Comparison of ENCODE assay signal across 1 fruit fly cellular context in the genomic region with DNA sequence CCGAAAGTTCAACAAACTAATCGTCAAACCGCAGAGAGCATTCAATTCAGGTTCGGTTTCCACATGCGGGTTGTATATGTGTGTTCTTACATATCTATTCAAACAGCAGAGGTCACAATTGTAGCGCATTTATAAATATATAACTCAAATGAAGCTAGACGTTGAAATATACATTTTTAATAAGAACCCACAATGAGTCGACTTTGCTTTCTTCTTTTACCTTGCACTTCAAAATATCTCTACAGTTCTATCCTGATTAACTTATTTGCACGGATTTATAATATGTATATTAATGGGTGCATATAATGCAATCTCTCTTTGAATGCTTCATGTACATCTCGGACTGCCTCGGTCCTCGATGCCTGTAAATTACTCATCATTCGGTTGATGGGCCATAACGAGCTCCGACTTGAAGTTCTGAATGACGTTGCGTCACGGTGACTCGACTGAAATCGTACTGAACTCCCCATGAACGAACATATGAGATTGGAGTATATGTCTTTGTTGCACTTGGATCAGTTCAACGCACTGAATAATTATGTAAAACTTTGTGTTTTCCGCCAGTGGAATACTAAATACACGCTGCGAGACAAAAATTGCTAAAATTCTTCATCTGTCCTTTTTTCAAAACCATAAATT.
TF ChIP-seq lines count a peak whose summit lies in the region.

No protein-coding gene starts in this region.

TF ChIP-seq in whole organism, embryonic, 481 proteins besides CTCF, POLR2A, EP300 and RAD21 (continued from another document and continues in another):
- TF ChIP-seq Adf1 (GFP tag; IDR thresholded peaks at IDR 0.05; lab: Robert Waterston, UW) (no peak), CG15269 (tag; optimal IDR thresholded peaks at IDR 0.05; lab: Kevin White, UChicago) (peak; percentile 30), Vsx1 (GFP tag; optimal IDR thresholded peaks at IDR 0.05; lab: Kevin White, UChicago) (no peak), Xbp1 (GFP tag; optimal IDR thresholded peaks at IDR 0.05; lab: Kevin White, UChicago) (peak; percentile 12), ab (GFP tag; optimal IDR thresholded peaks at IDR 0.05; lab: Kevin White, UChicago) (no peak), Jarid2 (GFP tag; optimal IDR thresholded peaks at IDR 0.05; lab: Kevin White, UChicago) (peak; percentile 20), org-1 (GFP tag; optimal IDR thresholded peaks at IDR 0.05; lab: Kevin White, UChicago) (peak; percentile 22), CG10267 (tag; optimal IDR thresholded peaks at IDR 0.05; lab: Kevin White, UChicago) (peak; percentile 27), CG16813 (GFP tag; IDR thresholded peaks at IDR 0.05; lab: Robert Waterston, UW; ENCODE audit: partially characterized antibody) (no peak), dmrt99B (tag; optimal IDR thresholded peaks at IDR 0.05; lab: Kevin White, UChicago) (peak; percentile 53), CG33557 (GFP tag; optimal IDR thresholded peaks at IDR 0.05; lab: Kevin White, UChicago) (no peak), prd (optimal IDR thresholded peaks at IDR 0.05; lab: Kevin White, UChicago) (no peak), prd (GFP tag; IDR thresholded peaks at IDR 0.05; lab: Robert Waterston, UW) (no peak), CG11696 (GFP tag; IDR thresholded peaks at IDR 0.05; lab: Robert Waterston, UW) (peak; percentile 88), CG18262 (tag; optimal IDR thresholded peaks at IDR 0.05; lab: Kevin White, UChicago) (peak; percentile 75), CG17612 (GFP tag; IDR thresholded peaks at IDR 0.05; lab: Robert Waterston, UW) (no peak), Blimp-1 (GFP tag; optimal IDR thresholded peaks at IDR 0.05; lab: Kevin White, UChicago) (peak; percentile 62), Eip74EF (GFP tag; optimal IDR thresholded peaks at IDR 0.05; lab: Kevin White, UChicago) (peak in 1 of 2 experiments; percentile 17), CG17802 (tag; optimal IDR thresholded peaks at IDR 0.05; lab: Kevin White, UChicago) (peak; percentile 5), h (optimal IDR thresholded peaks at IDR 0.05; lab: Kevin White, UChicago) (no peak), exex (tag; optimal IDR thresholded peaks at IDR 0.05; lab: Kevin White, UChicago) (no peak), Dip2 (GFP tag; IDR thresholded peaks at IDR 0.05; lab: Robert Waterston, UW) (no peak), Antp (GFP tag; optimal IDR thresholded peaks at IDR 0.05; lab: Kevin White, UChicago) (no peak), Abd-B (GFP tag; optimal IDR thresholded peaks at IDR 0.05; lab: Kevin White, UChicago) (peak; percentile 13), CG1603 (tag; optimal IDR thresholded peaks at IDR 0.05; lab: Kevin White, UChicago) (peak; percentile 11), CG6175 (GFP tag; IDR thresholded peaks at IDR 0.05; lab: Robert Waterston, UW) (no peak), Neu2 (GFP tag; optimal IDR thresholded peaks at IDR 0.05; lab: Kevin White, UChicago; ENCODE audit: borderline replicate concordance) (no peak), CG4424 (GFP tag; optimal IDR thresholded peaks at IDR 0.05; lab: Kevin White, UChicago) (peak; percentile 53), Hr51 (GFP tag; optimal IDR thresholded peaks at IDR 0.05; lab: Kevin White, UChicago) (peak in 1 of 2 experiments; percentile 14), Nf-YB (GFP tag; optimal IDR thresholded peaks at IDR 0.05; lab: Kevin White, UChicago) (peak; percentile 30), dmrt11E (tag; optimal IDR thresholded peaks at IDR 0.05; lab: Kevin White, UChicago) (peak; percentile 43), CG12071 (GFP tag; optimal IDR thresholded peaks at IDR 0.05; lab: Kevin White, UChicago) (no peak), CG9215 (GFP tag; IDR thresholded peaks at IDR 0.05; lab: Robert Waterston, UW) (no peak), Rfx (GFP tag; IDR thresholded peaks at IDR 0.05; lab: Robert Waterston, UW) (no peak), cg (GFP tag; optimal IDR thresholded peaks at IDR 0.05; lab: Kevin White, UChicago) (peak; percentile 21), crc (GFP tag; optimal IDR thresholded peaks at IDR 0.05; lab: Kevin White, UChicago) (peak; percentile 21), ranshi (GFP tag; IDR thresholded peaks at IDR 0.05; lab: Robert Waterston, UW) (no peak), CG18599 (GFP tag; optimal IDR thresholded peaks at IDR 0.05; lab: Kevin White, UChicago) (peak; percentile 10), slp2 (GFP tag; optimal IDR thresholded peaks at IDR 0.05; lab: Kevin White, UChicago) (no peak), tup (GFP tag; optimal IDR thresholded peaks at IDR 0.05; lab: Kevin White, UChicago) (no peak), CG6813 (GFP tag; optimal IDR thresholded peaks at IDR 0.05; lab: Kevin White, UChicago) (peak; percentile 48), disco-r (GFP tag; optimal IDR thresholded peaks at IDR 0.05; lab: Kevin White, UChicago) (no peak), CG17385 (GFP tag; optimal IDR thresholded peaks at IDR 0.05; lab: Kevin White, UChicago) (peak; percentile 25), CG30403 (GFP tag; optimal IDR thresholded peaks at IDR 0.05; lab: Kevin White, UChicago) (peak; percentile 35), shn (GFP tag; optimal IDR thresholded peaks at IDR 0.05; lab: Kevin White, UChicago) (no peak), CG5953 (GFP tag; IDR thresholded peaks at IDR 0.05; lab: Robert Waterston, UW) (no peak), CG2678 (tag; optimal IDR thresholded peaks at IDR 0.05; lab: Kevin White, UChicago) (peak; percentile 45), Ssrp (tag; optimal IDR thresholded peaks at IDR 0.05; lab: Kevin White, UChicago) (peak; percentile 13), unpg (GFP tag; optimal IDR thresholded peaks at IDR 0.05; lab: Kevin White, UChicago) (peak; percentile 52), CG16779 (GFP tag; IDR thresholded peaks at IDR 0.05; lab: Robert Waterston, UW) (no peak), gcm (GFP tag; optimal IDR thresholded peaks at IDR 0.05; lab: Kevin White, UChicago) (peak; percentile 86), Drgx (GFP tag; IDR thresholded peaks at IDR 0.05; lab: Robert Waterston, UW) (peak; percentile 31; the same call in 1 of the 2 replicates), CG7987 (GFP tag; optimal IDR thresholded peaks at IDR 0.05; lab: Kevin White, UChicago) (no peak), Oaz (GFP tag; IDR thresholded peaks at IDR 0.05; lab: Robert Waterston, UW) (no peak), al (GFP tag; IDR thresholded peaks at IDR 0.05; lab: Robert Waterston, UW) (no peak), Asciz (GFP tag; optimal IDR thresholded peaks at IDR 0.05; lab: Kevin White, UChicago) (peak; percentile 40), sisA (GFP tag; IDR thresholded peaks at IDR 0.05; lab: Robert Waterston, UW) (0 out of 2 replicates have a peak, but pooled peaks have one; percentile 25), CG17829 (tag; optimal IDR thresholded peaks at IDR 0.05; lab: Kevin White, UChicago) (peak; percentile 43), CkIIα-i1 (GFP tag; IDR thresholded peaks at IDR 0.05; lab: Robert Waterston, UW) (no peak), Oli (tag; optimal IDR thresholded peaks at IDR 0.05; lab: Kevin White, UChicago) (peak; percentile 42), row (GFP tag; IDR thresholded peaks at IDR 0.05; lab: Robert Waterston, UW) (peak; percentile 42; the same call in 1 of the 3 replicates), ssp (GFP tag; IDR thresholded peaks at IDR 0.05; lab: Robert Waterston, UW) (no peak), CG17328 (GFP tag; IDR thresholded peaks at IDR 0.05; lab: Robert Waterston, UW) (peak; percentile 34; the same call in 1 of the 2 replicates), CG10209 (GFP tag; optimal IDR thresholded peaks at IDR 0.05; lab: Kevin White, UChicago) (peak; percentile 13), CG17361 (GFP tag; IDR thresholded peaks at IDR 0.05; lab: Robert Waterston, UW) (0 out of 3 replicates have a peak, but pooled peaks have one; percentile 39), eve (GFP tag; optimal IDR thresholded peaks at IDR 0.05; lab: Kevin White, UChicago) (no peak), dpn (GFP tag; optimal IDR thresholded peaks at IDR 0.05; lab: Kevin White, UChicago) (peak in 1 of 2 experiments; percentile 12), ATbp (GFP tag; optimal IDR thresholded peaks at IDR 0.05; lab: Kevin White, UChicago) (peak; percentile 46), lola (GFP tag; optimal IDR thresholded peaks at IDR 0.05; lab: Kevin White, UChicago) (peak in 1 of 3 experiments; percentile 56), sens (GFP tag; lab: Kevin White, UChicago) (peak; percentile 91), CG2129 (GFP tag; IDR thresholded peaks at IDR 0.05; lab: Robert Waterston, UW; ENCODE audit: partially characterized antibody) (no peak), fd64A (GFP tag; optimal IDR thresholded peaks at IDR 0.05; lab: Kevin White, UChicago) (no peak), Hr39 (optimal IDR thresholded peaks at IDR 0.05; lab: Kevin White, UChicago) (no peak), MBD-R2 (GFP tag; IDR thresholded peaks at IDR 0.05; lab: Robert Waterston, UW) (no peak), CG2199 (GFP tag; IDR thresholded peaks at IDR 0.05; lab: Robert Waterston, UW) (peak; percentile 6; the same call in 1 of the 3 replicates), Bteb2 (GFP tag; optimal IDR thresholded peaks at IDR 0.05; lab: Kevin White, UChicago) (no peak), pum (GFP tag; optimal IDR thresholded peaks at IDR 0.05; lab: Kevin White, UChicago) (no peak), CG9797 (GFP tag; optimal IDR thresholded peaks at IDR 0.05; lab: Kevin White, UChicago) (no peak), CG32532 (GFP tag; IDR thresholded peaks at IDR 0.05; lab: Robert Waterston, UW) (no peak), PHDP (tag; optimal IDR thresholded peaks at IDR 0.05; lab: Kevin White, UChicago) (peak; percentile 21), CG31365 (tag; optimal IDR thresholded peaks at IDR 0.05; lab: Kevin White, UChicago) (no peak), CG31441 (GFP tag; IDR thresholded peaks at IDR 0.05; lab: Robert Waterston, UW) (peak; percentile 65), Tbp (GFP tag; optimal IDR thresholded peaks at IDR 0.05; lab: Kevin White, UChicago) (no peak), zfh1 (GFP tag; IDR thresholded peaks at IDR 0.05; lab: Robert Waterston, UW) (0 out of 3 replicates have a peak, but pooled peaks have one; percentile 10), Hmx (GFP tag; optimal IDR thresholded peaks at IDR 0.05; lab: Kevin White, UChicago) (no peak), CG11504 (tag; optimal IDR thresholded peaks at IDR 0.05; lab: Kevin White, UChicago) (peak; percentile 43), hb (GFP tag; IDR thresholded peaks at IDR 0.05; lab: Robert Waterston, UW; ENCODE audit: partially characterized antibody) (no peak), Mrtf (GFP tag; IDR thresholded peaks at IDR 0.05; lab: Robert Waterston, UW) (no peak), CG8944 (GFP tag; optimal IDR thresholded peaks at IDR 0.05; lab: Kevin White, UChicago) (no peak), CG12104 (GFP tag; optimal IDR thresholded peaks at IDR 0.05; lab: Kevin White, UChicago) (no peak), Max (GFP tag; optimal IDR thresholded peaks at IDR 0.05; lab: Kevin White, UChicago) (peak; percentile 5), Med (GFP tag; lab: Kevin White, UChicago) (peak; percentile 46), Hr3 (GFP tag; optimal IDR thresholded peaks at IDR 0.05; lab: Kevin White, UChicago) (no peak), gsb-n (tag; optimal IDR thresholded peaks at IDR 0.05; lab: Kevin White, UChicago) (peak; percentile 36), CG14710 (tag; optimal IDR thresholded peaks at IDR 0.05; lab: Kevin White, UChicago) (peak; percentile 43), CG12744 (GFP tag; optimal IDR thresholded peaks at IDR 0.05; lab: Kevin White, UChicago) (no peak), CG9437 (GFP tag; optimal IDR thresholded peaks at IDR 0.05; lab: Kevin White, UChicago) (peak; percentile 21), dysf (GFP tag; IDR thresholded peaks at IDR 0.05; lab: Robert Waterston, UW) (peak; percentile 34; the same call in 1 of the 3 replicates), corto (GFP tag; optimal IDR thresholded peaks at IDR 0.05; lab: Kevin White, UChicago) (no peak), knrl (GFP tag; IDR thresholded peaks at IDR 0.05; lab: Robert Waterston, UW; ENCODE audit: partially characterized antibody) (no peak), aop (GFP tag; IDR thresholded peaks at IDR 0.05; lab: Robert Waterston, UW) (no peak), CG8924 (tag; optimal IDR thresholded peaks at IDR 0.05; lab: Kevin White, UChicago) (peak; percentile 9), lbe (GFP tag; optimal IDR thresholded peaks at IDR 0.05; lab: Kevin White, UChicago) (peak; percentile 36), Sox102F (GFP tag; optimal IDR thresholded peaks at IDR 0.05; lab: Kevin White, UChicago) (peak; percentile 43), psq (GFP tag; optimal IDR thresholded peaks at IDR 0.05; lab: Kevin White, UChicago) (no peak), CG18476 (GFP tag; optimal IDR thresholded peaks at IDR 0.05; lab: Kevin White, UChicago) (peak; percentile 3), Poxn (GFP tag; IDR thresholded peaks at IDR 0.05; lab: Robert Waterston, UW) (no peak), CG6254 (GFP tag; optimal IDR thresholded peaks at IDR 0.05; lab: Kevin White, UChicago) (peak; percentile 63), CG10979 (tag; optimal IDR thresholded peaks at IDR 0.05; lab: Kevin White, UChicago) (peak; percentile 62), Elba2 (GFP tag; optimal IDR thresholded peaks at IDR 0.05; lab: Kevin White, UChicago) (no peak), fd3F (GFP tag; optimal IDR thresholded peaks at IDR 0.05; lab: Kevin White, UChicago) (no peak), Dp (GFP tag; optimal IDR thresholded peaks at IDR 0.05; lab: Kevin White, UChicago) (no peak), H2.0 (GFP tag; IDR thresholded peaks at IDR 0.05; lab: Robert Waterston, UW) (no peak), Spps (tag; optimal IDR thresholded peaks at IDR 0.05; lab: Kevin White, UChicago) (peak; percentile 22), CG2875 (GFP tag; optimal IDR thresholded peaks at IDR 0.05; lab: Kevin White, UChicago) (no peak), salm (tag; optimal IDR thresholded peaks at IDR 0.05; lab: Kevin White, UChicago) (peak; percentile 9), Xrp1 (GFP tag; IDR thresholded peaks at IDR 0.05; lab: Robert Waterston, UW) (peak; percentile 58), klu (GFP tag; IDR thresholded peaks at IDR 0.05; lab: Robert Waterston, UW) (no peak), onecut (GFP tag; IDR thresholded peaks at IDR 0.05; lab: Robert Waterston, UW) (no peak), az2 (GFP tag; optimal IDR thresholded peaks at IDR 0.05; lab: Kevin White, UChicago) (peak; percentile 40), Sox100B (GFP tag; optimal IDR thresholded peaks at IDR 0.05; lab: Kevin White, UChicago) (peak; percentile 32), HmgZ (tag; optimal IDR thresholded peaks at IDR 0.05; lab: Kevin White, UChicago) (no peak), CG10959 (GFP tag; IDR thresholded peaks at IDR 0.05; lab: Robert Waterston, UW) (no peak), D (optimal IDR thresholded peaks at IDR 0.05; lab: Kevin White, UChicago) (no peak), D (GFP tag; optimal IDR thresholded peaks at IDR 0.05; lab: Kevin White, UChicago) (peak; percentile 54), Pdp1 (GFP tag; optimal IDR thresholded peaks at IDR 0.05; lab: Kevin White, UChicago) (peak in 1 of 2 experiments; percentile 67)
